Worm (Caenorhabditis elegans) whole organism, L1 larva: ENCODE measurements around the gene nlp-76.

Experiments used
- C04F5.9 ChIP-seq: sonication (generic microtip); optimal IDR thresholded peaks from 2 replicates; lab custom pipeline; 2016; ENCODE audit warnings: missing genetic modification characterization, missing compliant biosample characterization
- C34B4.2 ChIP-seq: sonication (generic microtip); optimal IDR thresholded peaks from 2 replicates; lab custom pipeline; 2017; ENCODE audit warnings: mild to moderate bottlenecking, missing genetic modification characterization, missing compliant biosample characterization
- Y116A8C.19 ChIP-seq: sonication (generic microtip); optimal IDR thresholded peaks from 2 replicates; lab custom pipeline; 2016; ENCODE audit warnings: missing compliant biosample characterization, missing genetic modification characterization, borderline replicate concordance
- alr-1 ChIP-seq: fragments of 200-800 bp; sonication (Bioruptor generic); optimal IDR thresholded peaks from 2 replicates; lab custom pipeline; 2018; ENCODE audit warnings: borderline replicate concordance, mild to moderate bottlenecking, missing genetic modification characterization, missing compliant biosample characterization
- aly-2 ChIP-seq: fragments of 150-350 bp; optimal IDR thresholded peaks from 2 replicates; lab custom pipeline; 2014; ENCODE audit warnings: missing biosample characterization, missing genetic modification characterization
- ama-1 ChIP-seq: fragments of 150-350 bp; optimal IDR thresholded peaks from 2 replicates; lab custom pipeline; 2014
- ceh-63 ChIP-seq: fragments of 200-800 bp; sonication (Bioruptor generic); optimal IDR thresholded peaks from 2 replicates; lab custom pipeline; 2018; ENCODE audit warnings: mild to moderate bottlenecking, missing genetic modification characterization, missing compliant biosample characterization
- ceh-90 ChIP-seq: sonication (generic microtip); optimal IDR thresholded peaks from 2 replicates; lab custom pipeline; 2016; ENCODE audit warnings: missing genetic modification characterization, missing compliant biosample characterization
- ces-1 ChIP-seq: fragments of 150-350 bp; optimal IDR thresholded peaks from 2 replicates; lab custom pipeline; 2014; ENCODE audit warnings: missing biosample characterization, missing genetic modification reagents, missing genetic modification characterization
- dpl-1 ChIP-seq, 3 experiments: fragments of 150-350 bp in 2 of 3; sonication (generic microtip) in 1 of 3; optimal IDR thresholded peaks; 2 replicates each; lab custom pipeline; 2014 to 2017; ENCODE audit warnings: missing biosample characterization in 3 of 3, missing genetic modification characterization in 3 of 3, missing genetic modification reagents in 3 of 3
- efl-1 ChIP-seq, 4 experiments: fragments of 150-350 bp; optimal IDR thresholded peaks in 3 of 4; peaks in 1 of 4; 1 replicate in 1 of 4; 2 replicates in 3 of 4; lab custom pipeline; 2014; ENCODE audit warnings: missing biosample characterization in 2 of 4, missing genetic modification characterization in 2 of 4, missing genetic modification reagents in 2 of 4
- efl-3 ChIP-seq: fragments of 200-800 bp; sonication (Bioruptor generic); optimal IDR thresholded peaks from 2 replicates; lab custom pipeline; 2018; ENCODE audit warnings: mild to moderate bottlenecking, missing genetic modification characterization, missing compliant biosample characterization
- egl-13 ChIP-seq: sonication (generic microtip); optimal IDR thresholded peaks from 2 replicates; lab custom pipeline; 2016; ENCODE audit warnings: missing genotype, missing genetic modification reagents, missing genetic modification characterization, missing compliant biosample characterization
- elt-3 ChIP-seq, 6 experiments: fragments of 150-350 bp in 1 of 6; sonication (generic microtip); optimal IDR thresholded peaks; 2 replicates each; lab custom pipeline; 2017 to 2018; ENCODE audit warnings: missing biosample characterization in 6 of 6, missing genetic modification characterization in 6 of 6, inconsistent platforms in 1 of 6
- ets-5 ChIP-seq: fragments of 200-800 bp; sonication (Bioruptor generic); IDR thresholded peaks from 2 replicates; pipeline ENCODE4 v1.3.6; 2022; ENCODE audit warnings: missing genetic modification characterization, missing compliant biosample characterization
- fkh-10 ChIP-seq: sonication (generic microtip); optimal IDR thresholded peaks from 2 replicates; lab custom pipeline; 2017; ENCODE audit warnings: missing biosample characterization, missing genetic modification reagents, missing genetic modification characterization
- fkh-8 ChIP-seq: sonication (generic microtip); optimal IDR thresholded peaks from 2 replicates; lab custom pipeline; 2016; ENCODE audit warnings: mild to moderate bottlenecking, missing genetic modification characterization, missing compliant biosample characterization
- hlh-17 ChIP-seq: fragments of 200-800 bp; sonication (Bioruptor generic); optimal IDR thresholded peaks from 2 replicates; lab custom pipeline; 2018; ENCODE audit warnings: missing genetic modification characterization, mild to moderate bottlenecking, missing compliant biosample characterization, moderate library complexity, borderline replicate concordance
- hlh-4 ChIP-seq: sonication (generic microtip); optimal IDR thresholded peaks from 2 replicates; lab custom pipeline; 2016; ENCODE audit warnings: mild to moderate bottlenecking, missing genetic modification characterization, missing compliant biosample characterization
- hpl-2 ChIP-seq: fragments of 150-350 bp; optimal IDR thresholded peaks from 2 replicates; lab custom pipeline; 2014; ENCODE audit warnings: missing biosample characterization, missing genetic modification reagents, missing genetic modification characterization
- isw-1 ChIP-seq: fragments of 200-800 bp; sonication (Bioruptor generic); IDR thresholded peaks from 2 replicates; pipeline ENCODE4 v1.3.6; 2022; ENCODE audit warnings: missing genetic modification characterization, missing compliant biosample characterization
- lin-14 ChIP-seq: fragments of 200-800 bp; sonication (Bioruptor generic); optimal IDR thresholded peaks from 2 replicates; lab custom pipeline; 2018; ENCODE audit warnings: mild to moderate bottlenecking, missing genetic modification characterization, moderate library complexity, missing compliant biosample characterization
- lin-35 ChIP-seq, 2 experiments: fragments of 150-350 bp; optimal IDR thresholded peaks; 2 replicates each; lab custom pipeline; 2014; ENCODE audit warnings: missing biosample characterization in 2 of 2, missing genetic modification characterization in 2 of 2, missing genetic modification reagents in 2 of 2
- nhr-11 ChIP-seq: fragments of 150-350 bp; optimal IDR thresholded peaks from 2 replicates; lab custom pipeline; 2014; ENCODE audit warnings: missing biosample characterization, missing genetic modification characterization
- nhr-12 ChIP-seq: sonication (generic microtip); optimal IDR thresholded peaks from 2 replicates; lab custom pipeline; 2017; ENCODE audit warnings: missing biosample characterization, missing genetic modification characterization
- nhr-19 ChIP-seq: fragments of 200-800 bp; sonication (Bioruptor generic); conservative IDR thresholded peaks from 2 replicates; pipeline ENCODE4 v1.3.6; 2022; ENCODE audit warnings: missing genetic modification characterization, missing compliant biosample characterization
- nhr-20 ChIP-seq: sonication (generic microtip); optimal IDR thresholded peaks from 2 replicates; lab custom pipeline; 2016; ENCODE audit warnings: mild to moderate bottlenecking, missing genetic modification characterization, missing compliant biosample characterization
- nhr-237 ChIP-seq: fragments of 150-350 bp; optimal IDR thresholded peaks from 2 replicates; lab custom pipeline; 2014; ENCODE audit warnings: missing biosample characterization, missing genetic modification characterization
- nhr-28 ChIP-seq: fragments of 150-350 bp; optimal IDR thresholded peaks from 2 replicates; lab custom pipeline; 2014; ENCODE audit warnings: missing biosample characterization, missing genetic modification characterization
- nhr-47 ChIP-seq: sonication (generic microtip); optimal IDR thresholded peaks from 2 replicates; lab custom pipeline; 2016; ENCODE audit warnings: mild to moderate bottlenecking, missing genetic modification characterization, moderate library complexity, missing compliant biosample characterization
- nhr-71 ChIP-seq: sonication (generic microtip); optimal IDR thresholded peaks from 2 replicates; lab custom pipeline; 2016; ENCODE audit warnings: mild to moderate bottlenecking, missing genetic modification characterization, moderate library complexity, missing compliant biosample characterization
- nhr-77 ChIP-seq: fragments of 150-350 bp; optimal IDR thresholded peaks from 2 replicates; lab custom pipeline; 2014; ENCODE audit warnings: missing biosample characterization, missing genetic modification characterization
- nhr-84 ChIP-seq: sonication (generic microtip); optimal IDR thresholded peaks from 2 replicates; lab custom pipeline; 2017; ENCODE audit warnings: missing biosample characterization, missing genetic modification characterization
- nhr-85 ChIP-seq: sonication (generic microtip); peaks from one replicate; lab custom pipeline; 2016; ENCODE audit warnings: missing genetic modification characterization, inconsistent platforms, missing compliant biosample characterization
- nhr-90 ChIP-seq: sonication (generic microtip); optimal IDR thresholded peaks from 2 replicates; lab custom pipeline; 2016; ENCODE audit warnings: mild to moderate bottlenecking, missing genetic modification characterization, missing compliant biosample characterization; ENCODE audit not compliant: poor library complexity
- pag-3 ChIP-seq: sonication (generic microtip); optimal IDR thresholded peaks from 2 replicates; lab custom pipeline; 2017; ENCODE audit warnings: missing genetic modification characterization, mild to moderate bottlenecking, missing compliant biosample characterization, antibody characterized with exemption, borderline replicate concordance; ENCODE audit not compliant: insufficient read depth
- pax-3 ChIP-seq: fragments of 200-800 bp; sonication (Bioruptor generic); optimal IDR thresholded peaks from 2 replicates; lab custom pipeline; 2018; ENCODE audit warnings: mild to moderate bottlenecking, missing genetic modification characterization, moderate library complexity, missing compliant biosample characterization
- rnt-1 ChIP-seq: sonication (generic microtip); optimal IDR thresholded peaks from 2 replicates; lab custom pipeline; 2016; ENCODE audit warnings: mild to moderate bottlenecking, missing genetic modification characterization, moderate library complexity, missing compliant biosample characterization
- snpc-4 ChIP-seq: fragments of 150-350 bp; optimal IDR thresholded peaks from 2 replicates; lab custom pipeline; 2014; ENCODE audit warnings: missing biosample characterization, missing genetic modification characterization
- snu-23 ChIP-seq: sonication (generic microtip); optimal IDR thresholded peaks from 2 replicates; lab custom pipeline; 2016; ENCODE audit warnings: missing genetic modification characterization, missing compliant biosample characterization
- sup-37 ChIP-seq: fragments of 200-800 bp; sonication (Bioruptor generic); optimal IDR thresholded peaks from 2 replicates; lab custom pipeline; 2018; ENCODE audit warnings: mild to moderate bottlenecking, missing genetic modification characterization, missing compliant biosample characterization
- swsn-7 ChIP-seq: sonication (generic microtip); optimal IDR thresholded peaks from 2 replicates; lab custom pipeline; 2016; ENCODE audit warnings: missing genetic modification characterization, missing compliant biosample characterization
- tlp-1 ChIP-seq: fragments of 150-350 bp; optimal IDR thresholded peaks from 2 replicates; lab custom pipeline; 2014; ENCODE audit warnings: missing biosample characterization, missing genetic modification characterization
- unc-62 ChIP-seq: fragments of 150-350 bp; optimal IDR thresholded peaks from 2 replicates; lab custom pipeline; 2014; ENCODE audit warnings: missing biosample characterization, missing genetic modification reagents, missing genetic modification characterization
- unc-86 ChIP-seq: sonication (generic microtip); optimal IDR thresholded peaks from 2 replicates; lab custom pipeline; 2016; ENCODE audit warnings: missing genetic modification characterization, missing compliant biosample characterization
- unc-98 ChIP-seq: fragments of 200-800 bp; sonication (Bioruptor generic); IDR thresholded peaks from 2 replicates; pipeline ENCODE4 v1.3.6; 2022; ENCODE audit warnings: missing genetic modification characterization, missing compliant biosample characterization
- zip-4 ChIP-seq: fragments of 200-800 bp; sonication (Bioruptor generic); optimal IDR thresholded peaks from 2 replicates; lab custom pipeline; 2018; ENCODE audit warnings: mild to moderate bottlenecking, missing genetic modification characterization, moderate library complexity, missing compliant biosample characterization
- ztf-11 ChIP-seq, 2 experiments: sonication (generic microtip); optimal IDR thresholded peaks; 2 replicates each; lab custom pipeline; 2016 to 2017; ENCODE audit warnings: missing genetic modification characterization in 2 of 2, missing biosample characterization in 1 of 2, missing compliant biosample characterization in 1 of 2

nlp-76 gene

ce11 chrX:12691740-12692383 lies 28.2 kb upstream of the nlp-76 start:
- TF ChIP-seq ama-1 (lab: Kevin White, UChicago) (peak; percentile 8), ets-5 (GFP tag; lab: Robert Waterston, UW) (no peak), fkh-8 (peak; percentile 13), zip-4 (no peak), hlh-17 (GFP tag; lab: Kevin White, UChicago) (no peak), C04F5.9 (no peak), egl-13 (tag; lab: Kevin White, UChicago) (no peak), dpl-1 (GFP tag; optimal IDR thresholded peaks at IDR 0.05; lab: Kevin White, UChicago) (no peak), aly-2 (no peak), unc-98 (GFP tag; lab: Robert Waterston, UW) (no peak), nhr-28 (no peak), unc-86 (tag; lab: Kevin White, UChicago) (no peak), isw-1 (0 out of 2 replicates have a peak, but pooled peaks have one; percentile 10), nhr-237 (tag; lab: Kevin White, UChicago) (no peak), tlp-1 (tag; lab: Kevin White, UChicago) (no peak), nhr-19 (no peak), nhr-71 (tag; lab: Kevin White, UChicago) (no peak), rnt-1 (no peak), lin-14 (GFP tag; lab: Kevin White, UChicago) (peak; percentile 39), ztf-11 (tag; optimal IDR thresholded peaks at IDR 0.05; lab: Kevin White, UChicago) (peak in 1 of 2 experiments; percentile 49), swsn-7 (tag; lab: Kevin White, UChicago) (peak; percentile 19), Y116A8C.19 (tag; lab: Kevin White, UChicago) (no peak), nhr-12 (tag; lab: Kevin White, UChicago) (no peak), fkh-10 (GFP tag; lab: Kevin White, UChicago) (peak; percentile 63), snu-23 (GFP tag; lab: Kevin White, UChicago) (no peak), efl-1 (optimal IDR thresholded peaks at IDR 0.05; lab: Kevin White, UChicago) (no peak), efl-1 (GFP tag; optimal IDR thresholded peaks at IDR 0.05 in 1 of 2; lab: Kevin White, UChicago) (no peak), nhr-90 (tag; lab: Kevin White, UChicago) (no peak), pax-3 (no peak), nhr-77 (tag; lab: Kevin White, UChicago) (no peak), pag-3 (tag; lab: Kevin White, UChicago) (no peak), ceh-90 (tag; lab: Kevin White, UChicago) (no peak), efl-3 (GFP tag; lab: Kevin White, UChicago) (no peak), sup-37 (GFP tag; lab: Kevin White, UChicago) (no peak), elt-3 (tag; optimal IDR thresholded peaks at IDR 0.05; lab: Kevin White, UChicago) (no peak), snpc-4 (tag; lab: Kevin White, UChicago) (no peak), nhr-20 (tag; lab: Kevin White, UChicago) (no peak), ces-1 (GFP tag; lab: Kevin White, UChicago) (no peak), nhr-11 (no peak), ceh-63 (GFP tag; lab: Kevin White, UChicago) (no peak)
- TF ChIP-seq, all 84 proteins: peak for 7

ce11 chrX:12691306-12691705 lies 27.6 kb upstream of the nlp-76 start, which contains the start of gene ugt-50:
ugt-50 (plus strand) TSS chrX:12691573.
- no peak for TF ChIP-seq hpl-2 (GFP tag; lab: Kevin White, UChicago)
- TF ChIP-seq nhr-11, result no peak
- TF ChIP-seq dpl-1 (GFP tag; optimal IDR thresholded peaks at IDR 0.05; lab: Kevin White, UChicago), result peak in 1 of 3 experiments; percentile 1
- TF ChIP-seq egl-13 (tag; lab: Kevin White, UChicago), result no peak
- TF ChIP-seq isw-1, result no peak
- TF ChIP-seq nhr-84, result no peak
- TF ChIP-seq ceh-90 (tag; lab: Kevin White, UChicago), result no peak
- peak in 1 of 6 experiments; percentile 24 for TF ChIP-seq elt-3 (tag; optimal IDR thresholded peaks at IDR 0.05; lab: Kevin White, UChicago)
- TF ChIP-seq ceh-63 (GFP tag; lab: Kevin White, UChicago), result no peak
- no peak for TF ChIP-seq unc-62 (GFP tag; lab: Kevin White, UChicago)
- TF ChIP-seq nhr-85 (tag; lab: Kevin White, UChicago), result peak; percentile 63
- TF ChIP-seq hlh-17 (GFP tag; lab: Kevin White, UChicago), result no peak
- no peak for TF ChIP-seq efl-3 (GFP tag; lab: Kevin White, UChicago)
- no peak for TF ChIP-seq nhr-47
- TF ChIP-seq C34B4.2 (tag; lab: Kevin White, UChicago), result no peak
- TF ChIP-seq alr-1 (tag; lab: Kevin White, UChicago), result no peak
- no peak for TF ChIP-seq zip-4
- no peak for TF ChIP-seq hlh-4 (tag; lab: Kevin White, UChicago)
- TF ChIP-seq ets-5 (GFP tag; lab: Robert Waterston, UW), result no peak
- TF ChIP-seq lin-35 (GFP tag; optimal IDR thresholded peaks at IDR 0.05; lab: Kevin White, UChicago), result peak in 1 of 2 experiments; percentile 39
- TF ChIP-seq nhr-71 (tag; lab: Kevin White, UChicago), result peak; percentile 68
- TF ChIP-seq snu-23 (GFP tag; lab: Kevin White, UChicago), result peak; percentile 28
